Fruit fly (Drosophila melanogaster) whole organism, embryonic: Measurements from ENCODE around the gene Sbf.
A peak's percentile ranks its signal among the peaks of the same experiment; 100 is the strongest.

ENCODE experiments used
- CG10274 ChIP-seq: fragments of 200-800 bp; sonication (Bioruptor generic); optimal IDR thresholded peaks from 3 replicates; lab custom pipeline; 2017; ENCODE audit warnings: missing biosample characterization, mild to moderate bottlenecking, missing genetic modification characterization
- CG10565 ChIP-seq: fragments of 200-800 bp; sonication (Bioruptor generic); optimal IDR thresholded peaks from 3 replicates; lab custom pipeline; 2016; ENCODE audit warnings: missing biosample characterization, mild to moderate bottlenecking, missing genetic modification characterization
- CG12942 ChIP-seq: fragments of 200-800 bp; sonication (Bioruptor generic); optimal IDR thresholded peaks from 3 replicates; lab custom pipeline; 2016; ENCODE audit warnings: missing biosample characterization, missing genetic modification characterization
- CG13123 ChIP-seq: fragments of 200-800 bp; sonication (Bioruptor generic); optimal IDR thresholded peaks from 2 replicates; lab custom pipeline; 2016; ENCODE audit warnings: missing biosample characterization, missing genetic modification characterization
- CG1603 ChIP-seq: fragments of 200-800 bp; sonication (Bioruptor generic); optimal IDR thresholded peaks from 2 replicates; lab custom pipeline; 2019; ENCODE audit warnings: missing biosample characterization, mild to moderate bottlenecking, missing genetic modification characterization, moderate library complexity
- CG16863 ChIP-seq: fragments of 200-800 bp; sonication (Bioruptor generic); optimal IDR thresholded peaks from 3 replicates; lab custom pipeline; 2016; ENCODE audit warnings: missing biosample characterization, missing genetic modification characterization
- CG17328 ChIP-seq: fragments of 200-800 bp; sonication (Bioruptor generic); IDR thresholded peaks from 2 replicates; pipeline ENCODE4 v1.3.6; 2022; ENCODE audit warnings: missing biosample characterization, missing genetic modification characterization
- CG17385 ChIP-seq: fragments of 200-800 bp; sonication (Bioruptor generic); optimal IDR thresholded peaks from 3 replicates; lab custom pipeline; 2018; ENCODE audit warnings: missing biosample characterization, mild to moderate bottlenecking, missing genetic modification characterization
- CG32532 ChIP-seq: fragments of 200-800 bp; sonication (Bioruptor generic); IDR thresholded peaks from 2 replicates; pipeline ENCODE4 v1.3.6; 2022; ENCODE audit warnings: missing biosample characterization, missing genetic modification characterization
- CG34422 ChIP-seq: fragments of 200-800 bp; sonication (Bioruptor generic); IDR thresholded peaks from 3 replicates; pipeline ENCODE4 v1.3.6; 2022; ENCODE audit warnings: missing biosample characterization, missing genetic modification characterization
- CG42726 ChIP-seq: fragments of 200-800 bp; sonication (Bioruptor generic); IDR thresholded peaks from 2 replicates; pipeline ENCODE4 v1.3.6; 2022; ENCODE audit warnings: missing biosample characterization, missing genetic modification characterization; ENCODE audit not compliant: partially characterized antibody
- CG4328 ChIP-seq: fragments of 200-800 bp; sonication (Bioruptor generic); optimal IDR thresholded peaks from 3 replicates; lab custom pipeline; 2017; ENCODE audit warnings: missing biosample characterization, missing genetic modification reagents, missing genetic modification characterization
- CG4404 ChIP-seq: fragments of 200-800 bp; sonication (Bioruptor generic); IDR thresholded peaks from 2 replicates; pipeline ENCODE4 v1.3.6; 2022; ENCODE audit warnings: missing biosample characterization, missing genetic modification characterization
- CG4854 ChIP-seq: fragments of 200-800 bp; sonication (Bioruptor generic); optimal IDR thresholded peaks from 2 replicates; lab custom pipeline; 2016; ENCODE audit warnings: missing biosample characterization, missing genetic modification characterization, inconsistent platforms
- CG5245 ChIP-seq: fragments of 200-800 bp; sonication (Bioruptor generic); optimal IDR thresholded peaks from 3 replicates; lab custom pipeline; 2016; ENCODE audit warnings: missing biosample characterization, missing genetic modification characterization
- Dbx ChIP-seq: fragments of 200-800 bp; sonication (Bioruptor generic); IDR thresholded peaks from 3 replicates; pipeline ENCODE4 v1.3.6; 2022; ENCODE audit warnings: missing biosample characterization, missing genetic modification characterization
- H15 ChIP-seq: fragments of 200-800 bp; sonication (Bioruptor generic); IDR thresholded peaks from 3 replicates; pipeline ENCODE4 v1.3.6; 2022; ENCODE audit warnings: missing biosample characterization, missing genetic modification characterization
- HLH3B ChIP-seq: fragments of 200-800 bp; sonication (Bioruptor generic); IDR thresholded peaks from 2 replicates; pipeline ENCODE4 v1.3.6; 2022; ENCODE audit warnings: missing biosample characterization, missing genetic modification characterization
- HLH4C ChIP-seq: fragments of 200-800 bp; sonication (Bioruptor generic); IDR thresholded peaks from 3 replicates; pipeline ENCODE4 v1.3.6; 2022; ENCODE audit warnings: missing biosample characterization, missing genetic modification characterization; ENCODE audit not compliant: partially characterized antibody
- Hr3 ChIP-seq: fragments of 200-800 bp; sonication (Bioruptor generic); optimal IDR thresholded peaks from 3 replicates; lab custom pipeline; 2016; ENCODE audit warnings: missing biosample characterization, missing genetic modification characterization
- Hsf ChIP-seq: fragments of 200-800 bp; sonication (Bioruptor generic); optimal IDR thresholded peaks from 3 replicates; lab custom pipeline; 2016; ENCODE audit warnings: missing biosample characterization, missing genetic modification characterization
- Lpt ChIP-seq: fragments of >200 bp; optimal IDR thresholded peaks from 2 replicates; lab custom pipeline; 2018; ENCODE audit warnings: missing biosample characterization, missing genetic modification characterization
- Max ChIP-seq: fragments of 200-800 bp; sonication (Bioruptor generic); optimal IDR thresholded peaks from 2 replicates; lab custom pipeline; 2016; ENCODE audit warnings: missing biosample characterization, mild to moderate bottlenecking, missing genetic modification characterization
- NC2α ChIP-seq: fragments of 200-800 bp; sonication (Bioruptor generic); optimal IDR thresholded peaks from 2 replicates; lab custom pipeline; 2016; ENCODE audit warnings: missing biosample characterization, missing genetic modification characterization
- NC2β ChIP-seq: fragments of 200-800 bp; sonication (Bioruptor generic); optimal IDR thresholded peaks from 2 replicates; lab custom pipeline; 2016; ENCODE audit warnings: missing biosample characterization, missing genetic modification characterization
- Six4 ChIP-seq: fragments of 200-800 bp; sonication (Bioruptor generic); optimal IDR thresholded peaks from 2 replicates; lab custom pipeline; 2016; ENCODE audit warnings: missing biosample characterization, missing genetic modification characterization
- Ssrp ChIP-seq: fragments of 200-800 bp; sonication (Bioruptor generic); optimal IDR thresholded peaks from 2 replicates; lab custom pipeline; 2018; ENCODE audit warnings: missing biosample characterization, mild to moderate bottlenecking, missing genetic modification characterization, moderate library complexity
- Trl ChIP-seq, 3 experiments: fragments of >200 bp in 2 of 3; fragments of 200-800 bp in 1 of 3; sonication (Bioruptor generic) in 1 of 3; optimal IDR thresholded peaks; 2 replicates in 1 of 3; 3 replicates in 2 of 3; lab custom pipeline; 2016 to 2017; ENCODE audit warnings: missing biosample characterization in 1 of 3, missing genetic modification characterization in 1 of 3
- Usf ChIP-seq: fragments of 200-800 bp; sonication (Bioruptor generic); optimal IDR thresholded peaks from 2 replicates; lab custom pipeline; 2017; ENCODE audit warnings: missing genotype, missing biosample characterization, missing genetic modification characterization
- Xrp1 ChIP-seq: fragments of 200-800 bp; sonication (Bioruptor generic); IDR thresholded peaks from 2 replicates; pipeline ENCODE4 v1.3.6; 2022; ENCODE audit warnings: missing biosample characterization, missing genetic modification characterization
- ab ChIP-seq: fragments of 200-800 bp; sonication (Bioruptor generic); optimal IDR thresholded peaks from 2 replicates; lab custom pipeline; 2016; ENCODE audit warnings: missing biosample characterization, missing genetic modification characterization
- bowl ChIP-seq: fragments of 200-800 bp; sonication (Bioruptor generic); IDR thresholded peaks from 2 replicates; pipeline ENCODE4 v1.3.6; 2022; ENCODE audit warnings: missing biosample characterization, missing genetic modification characterization
- bsh ChIP-seq, 2 experiments: fragments of 200-800 bp; sonication (Bioruptor generic); optimal IDR thresholded peaks; 2 replicates each; lab custom pipeline; 2017 to 2018; ENCODE audit warnings: mild to moderate bottlenecking in 2 of 2, missing biosample characterization in 2 of 2, missing genetic modification characterization in 2 of 2, moderate library complexity in 1 of 2
- cad ChIP-seq: fragments of >200 bp; optimal IDR thresholded peaks from 2 replicates; lab custom pipeline; 2017; ENCODE audit warnings: missing biosample characterization, missing genetic modification characterization
- cg ChIP-seq: fragments of 200-800 bp; sonication (Bioruptor generic); optimal IDR thresholded peaks from 3 replicates; lab custom pipeline; 2019; ENCODE audit warnings: missing biosample characterization, mild to moderate bottlenecking, missing genetic modification characterization, moderate library complexity
- dm ChIP-seq: fragments of 200-800 bp; sonication (Bioruptor generic); optimal IDR thresholded peaks from 3 replicates; lab custom pipeline; 2016; ENCODE audit warnings: missing biosample characterization, missing genetic modification characterization
- esg ChIP-seq: fragments of 200-800 bp; sonication (Bioruptor generic); conservative IDR thresholded peaks from 2 replicates; pipeline ENCODE4 v1.3.6; 2022; ENCODE audit warnings: missing biosample characterization, missing genetic modification characterization
- fd102C ChIP-seq: fragments of 200-800 bp; sonication (Bioruptor generic); optimal IDR thresholded peaks from 2 replicates; lab custom pipeline; 2018; ENCODE audit warnings: missing biosample characterization, mild to moderate bottlenecking, missing genetic modification characterization, moderate library complexity
- ind ChIP-seq: fragments of 200-800 bp; sonication (Bioruptor generic); optimal IDR thresholded peaks from 3 replicates; lab custom pipeline; 2016; ENCODE audit warnings: missing biosample characterization, missing genetic modification characterization
- lab ChIP-seq: fragments of 200-800 bp; sonication (Bioruptor generic); optimal IDR thresholded peaks from 3 replicates; lab custom pipeline; 2017; ENCODE audit warnings: missing biosample characterization, missing genetic modification characterization, mild to moderate bottlenecking, moderate library complexity, missing genetic modification reagents
- mam ChIP-seq: fragments of 200-800 bp; sonication (Bioruptor generic); optimal IDR thresholded peaks from 3 replicates; lab custom pipeline; 2016; ENCODE audit warnings: missing biosample characterization, missing genetic modification characterization
- otp ChIP-seq: fragments of 200-800 bp; sonication (Bioruptor generic); IDR thresholded peaks from 3 replicates; pipeline ENCODE4, ENCODE4 v1.3.6; 2022; ENCODE audit warnings: missing biosample characterization, missing genetic modification characterization
- peb ChIP-seq: fragments of 200-800 bp; sonication (Bioruptor generic); IDR thresholded peaks from 2 replicates; pipeline ENCODE4 v1.3.6; 2022; ENCODE audit warnings: missing biosample characterization, missing genetic modification characterization
- row ChIP-seq: fragments of 200-800 bp; sonication (Bioruptor generic); IDR thresholded peaks from 3 replicates; pipeline ENCODE4 v1.3.6; 2022; ENCODE audit warnings: missing biosample characterization, missing genetic modification characterization
- so ChIP-seq: fragments of 200-800 bp; sonication (Bioruptor generic); IDR thresholded peaks from 3 replicates; pipeline ENCODE4 v1.3.6; 2022; ENCODE audit warnings: missing biosample characterization, missing genetic modification characterization
- stc ChIP-seq: fragments of 200-800 bp; sonication (Bioruptor generic); IDR thresholded peaks from 2 replicates; pipeline ENCODE4 v1.3.6; 2022; ENCODE audit warnings: missing biosample characterization, missing genetic modification characterization
- tio ChIP-seq: fragments of 200-800 bp; sonication (Bioruptor generic); optimal IDR thresholded peaks from 2 replicates; lab custom pipeline; 2017; ENCODE audit warnings: missing biosample characterization, missing genetic modification characterization, inconsistent platforms
- tup ChIP-seq: fragments of 200-800 bp; sonication (Bioruptor generic); optimal IDR thresholded peaks from 2 replicates; lab custom pipeline; 2016; ENCODE audit warnings: missing biosample characterization, mild to moderate bottlenecking, missing genetic modification characterization, moderate library complexity
- wor ChIP-seq: fragments of 200-800 bp; sonication (Bioruptor generic); IDR thresholded peaks from 2 replicates; pipeline ENCODE4 v1.3.6; 2022; ENCODE audit warnings: missing biosample characterization, missing genetic modification characterization
- zfh1 ChIP-seq: fragments of 200-800 bp; sonication (Bioruptor generic); IDR thresholded peaks from 3 replicates; pipeline ENCODE4 v1.3.6; 2022; ENCODE audit warnings: missing biosample characterization, missing genetic modification characterization

Sbf gene

dm6 chr3R:11779357-11780018 lies 17.3 kb downstream of the Sbf start (continued):
- peak; percentile 28; the same call in 1 of the 2 replicates for TF ChIP-seq esg (GFP tag; lab: Robert Waterston, UW)
- peak; percentile 76 for TF ChIP-seq zfh1 (GFP tag; lab: Robert Waterston, UW)
- TF ChIP-seq H15 (GFP tag; lab: Robert Waterston, UW): 0 out of 3 replicates have a peak, but pooled peaks have one; percentile 30
- TF ChIP-seq ab (GFP tag; lab: Kevin White, UChicago): peak; percentile 22
- TF ChIP-seq CG16863 (GFP tag; lab: Kevin White, UChicago): peak; percentile 59
- no peak for TF ChIP-seq CG4328 (GFP tag; lab: Kevin White, UChicago)
- TF ChIP-seq CG34422 (GFP tag; lab: Robert Waterston, UW): peak; percentile 41; the same call in 1 of the 3 replicates
- TF ChIP-seq Xrp1: peak; percentile 77
- TF ChIP-seq wor (GFP tag; lab: Robert Waterston, UW): peak; percentile 35; the same call in 1 of the 2 replicates
- peak; percentile 19 for TF ChIP-seq NC2α
- TF ChIP-seq NC2β (GFP tag; lab: Kevin White, UChicago): peak; percentile 72
- TF ChIP-seq so: peak; percentile 20; the same call in 1 of the 3 replicates
- TF ChIP-seq mam (GFP tag; lab: Kevin White, UChicago): peak; percentile 14
- peak; percentile 57 for TF ChIP-seq Six4 (GFP tag; lab: Kevin White, UChicago)
- TF ChIP-seq tup (GFP tag; lab: Kevin White, UChicago): peak; percentile 26
- peak; percentile 80 for TF ChIP-seq cg (GFP tag; lab: Kevin White, UChicago)
- peak; percentile 25 for TF ChIP-seq ind (GFP tag; lab: Kevin White, UChicago)
- peak; percentile 94 for TF ChIP-seq CG10274 (GFP tag; lab: Kevin White, UChicago)
- peak; percentile 42 for TF ChIP-seq fd102C
- peak; percentile 29 for TF ChIP-seq CG10565 (GFP tag; lab: Kevin White, UChicago)
- TF ChIP-seq Usf: peak; percentile 78
- peak; percentile 75 for TF ChIP-seq row (GFP tag; lab: Robert Waterston, UW)
- TF ChIP-seq CG17385 (GFP tag; lab: Kevin White, UChicago): peak; percentile 42
- peak; percentile 64 for TF ChIP-seq CG1603 (tag; lab: Kevin White, UChicago)
- peak; percentile 63 for TF ChIP-seq HLH3B
- peak; percentile 79 for TF ChIP-seq tio (GFP tag; lab: Kevin White, UChicago)
- no peak for TF ChIP-seq HLH4C
- TF ChIP-seq Max (GFP tag; lab: Kevin White, UChicago): peak; percentile 72
- 0 out of 3 replicates have a peak, but pooled peaks have one; percentile 3 for TF ChIP-seq otp (GFP tag; lab: Robert Waterston, UW)
- no peak for TF ChIP-seq bowl (GFP tag; lab: Robert Waterston, UW)
- TF ChIP-seq Hsf (GFP tag; lab: Kevin White, UChicago): peak; percentile 68
- TF ChIP-seq CG32532 (GFP tag; lab: Robert Waterston, UW): no peak
- peak; percentile 22; the same call in 1 of the 2 replicates for TF ChIP-seq stc (GFP tag; lab: Robert Waterston, UW)
- TF ChIP-seq Hr3: peak; percentile 79
- TF ChIP-seq cad (GFP tag; lab: Kevin White, UChicago): no peak
- TF ChIP-seq CG4854 (GFP tag; lab: Kevin White, UChicago): peak; percentile 53
- peak; percentile 14 for TF ChIP-seq lab (GFP tag; lab: Kevin White, UChicago)
- no peak for TF ChIP-seq Dbx (GFP tag; lab: Robert Waterston, UW)
- peak; percentile 91 for TF ChIP-seq Ssrp (tag; lab: Kevin White, UChicago)
- TF ChIP-seq Trl (optimal IDR thresholded peaks at IDR 0.05; lab: Kevin White, UChicago): peak in 1 of 2 experiments; percentile 91
- peak; percentile 63 for TF ChIP-seq Trl (GFP tag; optimal IDR thresholded peaks at IDR 0.05; lab: Kevin White, UChicago)
- TF ChIP-seq dm (GFP tag; lab: Kevin White, UChicago): peak; percentile 20
- peak; percentile 61 for TF ChIP-seq Lpt
- peak; percentile 50 for TF ChIP-seq CG5245 (GFP tag; lab: Kevin White, UChicago)
- TF ChIP-seq CG4404 (GFP tag; lab: Robert Waterston, UW): peak; percentile 65
- no peak for TF ChIP-seq CG42726 (GFP tag; lab: Robert Waterston, UW)
- TF ChIP-seq CG12942 (GFP tag; lab: Kevin White, UChicago): peak; percentile 49
- TF ChIP-seq peb: peak; percentile 53
- peak; percentile 75 for TF ChIP-seq CG17328
- TF ChIP-seq bsh (GFP tag; optimal IDR thresholded peaks at IDR 0.05; lab: Kevin White, UChicago): peak; percentile 76 to 91
- peak; percentile 55 for TF ChIP-seq CG13123 (GFP tag; lab: Kevin White, UChicago)
